Worm (Caenorhabditis elegans) whole organism, mixed stage, embryonic: ENCODE data around the gene F54H5.2.

Experiments
- elt-1 ChIP-seq: sonication (generic microtip); optimal IDR thresholded peaks from 2 replicates; lab custom pipeline; 2017; ENCODE audit warnings: missing genetic modification characterization, mild to moderate bottlenecking, missing compliant biosample characterization, antibody characterized with exemption, moderate library complexity, borderline replicate concordance; ENCODE audit not compliant: insufficient read depth
- lin-13 ChIP-seq: fragments of 150-350 bp; optimal IDR thresholded peaks from 2 replicates; lab custom pipeline; 2014; ENCODE audit warnings: missing biosample characterization, missing genetic modification characterization
- lin-32 ChIP-seq: fragments of 200-800 bp; sonication (Bioruptor generic); optimal IDR thresholded peaks from 2 replicates; lab custom pipeline; 2018; ENCODE audit warnings: mild to moderate bottlenecking, missing genetic modification characterization, missing compliant biosample characterization
- lsy-2 ChIP-seq: fragments of 150-350 bp; optimal IDR thresholded peaks from 2 replicates; lab custom pipeline; 2014; ENCODE audit warnings: missing biosample characterization, missing genetic modification characterization
- nhr-12 ChIP-seq: fragments of 150-350 bp; optimal IDR thresholded peaks from 2 replicates; lab custom pipeline; 2014; ENCODE audit warnings: missing biosample characterization, missing genetic modification characterization

DNA sequence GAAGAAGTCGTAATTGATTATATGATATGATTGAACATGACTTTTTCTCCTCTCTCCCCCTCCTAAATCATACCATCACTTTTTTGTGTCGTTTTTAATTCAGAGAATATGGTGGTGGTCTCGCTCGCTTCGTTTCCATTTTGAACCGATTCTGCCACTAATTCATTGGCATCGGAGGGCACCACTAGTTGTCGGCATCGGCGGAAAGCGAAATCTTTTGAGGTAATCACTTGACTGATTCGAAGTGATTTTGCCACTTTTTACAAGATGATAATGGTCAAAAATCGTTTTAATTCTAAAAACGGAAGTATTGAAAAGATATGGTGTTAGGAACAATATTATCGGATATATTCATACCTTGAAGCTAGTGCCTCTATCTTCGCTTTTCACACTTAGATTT is 10.5 kb upstream of the F54H5.2 start, which contains the start of gene klf-3:
- TF ChIP-seq lsy-2 (tag; lab: Kevin White, UChicago) (no peak), elt-1 (tag; lab: Kevin White, UChicago) (no peak), lin-32 (GFP tag; lab: Kevin White, UChicago) (no peak), lin-13 (no peak), nhr-12 (tag; lab: Kevin White, UChicago) (no peak)
